Worm (Caenorhabditis elegans) whole organism, L4/young adult: ENCODE measurements around the gene dod-6.

Experiments
- W03F9.2 ChIP-seq: fragments of 150-350 bp; optimal IDR thresholded peaks from 2 replicates; lab custom pipeline; 2014; ENCODE audit warnings: missing biosample characterization, missing genetic modification characterization
- dao-5 ChIP-seq: sonication (generic microtip); optimal IDR thresholded peaks from 2 replicates; lab custom pipeline; 2016; ENCODE audit warnings: missing genotype, missing genetic modification characterization, moderate library complexity, missing compliant biosample characterization
- him-1 ChIP-seq: sonication (generic microtip); optimal IDR thresholded peaks from 2 replicates; lab custom pipeline; 2016; ENCODE audit warnings: missing genotype, missing genetic modification reagents, missing genetic modification characterization, missing compliant biosample characterization

ce11 chrIII:10195911-10196310 lies 1.6 kb upstream of the dod-6 start:
- TF ChIP-seq W03F9.2 (tag; lab: Kevin White, UChicago): no peak
- no peak for TF ChIP-seq him-1 (tag; lab: Kevin White, UChicago)
- TF ChIP-seq dao-5 (tag; lab: Kevin White, UChicago): no peak
